Worm (Caenorhabditis elegans) whole organism, mixed stage, embryonic: ENCODE results near the gene hmit-1.3.

Experiments
- M03D4.4 ChIP-seq: sonication (generic microtip); optimal IDR thresholded peaks from 2 replicates; lab custom pipeline; 2017; ENCODE audit warnings: mild to moderate bottlenecking, missing genetic modification characterization, missing compliant biosample characterization
- drap-1 ChIP-seq: fragments of 200-800 bp; sonication (Bioruptor generic); optimal IDR thresholded peaks from 3 replicates; lab custom pipeline; 2018; ENCODE audit warnings: mild to moderate bottlenecking, missing genetic modification characterization, missing compliant biosample characterization
- elt-1 ChIP-seq: sonication (generic microtip); optimal IDR thresholded peaks from 2 replicates; lab custom pipeline; 2017; ENCODE audit warnings: missing genetic modification characterization, mild to moderate bottlenecking, missing compliant biosample characterization, antibody characterized with exemption, moderate library complexity, borderline replicate concordance; ENCODE audit not compliant: insufficient read depth
- elt-3 ChIP-seq: fragments of 150-350 bp; optimal IDR thresholded peaks from 2 replicates; lab custom pipeline; 2014; ENCODE audit warnings: missing biosample characterization, missing genetic modification characterization
- hlh-1 ChIP-seq: fragments of 150-350 bp; optimal IDR thresholded peaks from 2 replicates; lab custom pipeline; 2014; ENCODE audit warnings: missing biosample characterization, missing genetic modification reagents, missing genetic modification characterization
- lin-32 ChIP-seq: fragments of 200-800 bp; sonication (Bioruptor generic); optimal IDR thresholded peaks from 2 replicates; lab custom pipeline; 2018; ENCODE audit warnings: mild to moderate bottlenecking, missing genetic modification characterization, missing compliant biosample characterization
- mep-1 ChIP-seq: fragments of 150-350 bp; optimal IDR thresholded peaks from 2 replicates; lab custom pipeline; 2017; ENCODE audit warnings: missing biosample characterization, missing genetic modification reagents, missing genetic modification characterization, inconsistent platforms
- nhr-237 ChIP-seq: fragments of 150-350 bp; optimal IDR thresholded peaks from 2 replicates; lab custom pipeline; 2014; ENCODE audit warnings: missing biosample characterization, missing genetic modification characterization
- nhr-28 ChIP-seq: fragments of 150-350 bp; optimal IDR thresholded peaks from 2 replicates; lab custom pipeline; 2014; ENCODE audit warnings: missing biosample characterization, missing genetic modification characterization
- pha-4 ChIP-seq: fragments of 150-350 bp; optimal IDR thresholded peaks from 2 replicates; lab custom pipeline; 2018; ENCODE audit warnings: missing biosample characterization, missing genetic modification reagents, missing genetic modification characterization
- sptf-1 ChIP-seq: sonication (generic microtip); optimal IDR thresholded peaks from 2 replicates; lab custom pipeline; 2017; ENCODE audit warnings: mild to moderate bottlenecking, missing genetic modification characterization, moderate library complexity, missing compliant biosample characterization
- unc-39 ChIP-seq: fragments of 150-350 bp; optimal IDR thresholded peaks from 2 replicates; lab custom pipeline; 2014; ENCODE audit warnings: missing biosample characterization, missing genetic modification characterization
- unc-62 ChIP-seq: fragments of 150-350 bp; optimal IDR thresholded peaks from 2 replicates; lab custom pipeline; 2014; ENCODE audit warnings: missing biosample characterization, missing genetic modification reagents, missing genetic modification characterization

DNA sequence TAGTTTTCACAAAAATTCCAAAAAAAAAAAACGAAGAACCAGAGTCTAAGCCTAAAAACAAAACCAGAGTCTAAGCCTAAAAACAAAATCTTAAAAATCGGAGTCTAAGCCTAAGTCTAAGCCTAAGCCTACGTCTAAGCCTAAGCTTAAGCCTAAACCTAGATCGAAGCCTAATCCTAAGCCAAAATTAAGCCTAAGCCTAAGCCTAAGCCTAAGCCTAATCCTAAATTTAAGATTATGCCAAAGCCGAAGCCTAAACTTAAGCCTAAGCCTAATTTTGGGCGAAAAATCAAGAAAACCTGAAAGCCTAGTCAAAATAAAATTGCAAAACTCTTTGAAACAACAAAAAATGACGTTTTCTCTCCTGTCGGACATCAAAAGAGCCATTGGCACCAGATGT, 42.0 kb downstream of the hmit-1.3 start:
- TF ChIP-seq unc-62 (GFP tag; lab: Kevin White, UChicago) (no peak), elt-1 (tag; lab: Kevin White, UChicago) (no peak), drap-1 (GFP tag; lab: Kevin White, UChicago) (no peak), nhr-28 (tag; lab: Kevin White, UChicago) (no peak), elt-3 (tag; lab: Kevin White, UChicago) (no peak), M03D4.4 (tag; lab: Kevin White, UChicago) (no peak), nhr-237 (no peak), lin-32 (GFP tag; lab: Kevin White, UChicago) (no peak), sptf-1 (no peak), pha-4 (tag; lab: Kevin White, UChicago) (no peak), unc-39 (no peak), hlh-1 (no peak), mep-1 (tag; lab: Kevin White, UChicago) (no peak)
